Worm (Caenorhabditis elegans): Measurements from ENCODE around the gene srz-63.
A peak's percentile ranks its signal among the peaks of the same experiment; 100 is the strongest.

Gene srz-63

ce11 chrII:1246855-1247259 is 31.6 kb upstream of the srz-63 start (continued):
- TF ChIP-seq peb-1 (tag; optimal IDR thresholded peaks at IDR 0.05) (no peak), lin-13 (GFP tag; optimal IDR thresholded peaks at IDR 0.05) (peak; percentile 61)

- TF ChIP-seq F13H6.1 (tag; optimal IDR thresholded peaks at IDR 0.05), result no peak
- no peak for TF ChIP-seq C34F6.9 (tag; optimal IDR thresholded peaks at IDR 0.05)
- TF ChIP-seq mbf-1 (tag; optimal IDR thresholded peaks at IDR 0.05), result no peak
- no peak for TF ChIP-seq ceh-82 (tag; optimal IDR thresholded peaks at IDR 0.05)
- TF ChIP-seq sma-3 (GFP tag; optimal IDR thresholded peaks at IDR 0.05), result no peak
- TF ChIP-seq sma-9 (GFP tag; optimal IDR thresholded peaks at IDR 0.05), result no peak
- no peak for TF ChIP-seq sma-9 (tag; optimal IDR thresholded peaks at IDR 0.05)
- TF ChIP-seq elt-1 (tag; optimal IDR thresholded peaks at IDR 0.05), result no peak
- no peak for TF ChIP-seq dmd-4 (tag; optimal IDR thresholded peaks at IDR 0.05)
- no peak for TF ChIP-seq zag-1 (tag; optimal IDR thresholded peaks at IDR 0.05)
- no peak for TF ChIP-seq unc-62 (GFP tag; optimal IDR thresholded peaks at IDR 0.05)
- no peak for TF ChIP-seq mdl-1 (tag; optimal IDR thresholded peaks at IDR 0.05)
- no peak for TF ChIP-seq alr-1 (tag; optimal IDR thresholded peaks at IDR 0.05)
- TF ChIP-seq nhr-23 (tag; optimal IDR thresholded peaks at IDR 0.05), result no peak
- TF ChIP-seq nhr-25 (tag; optimal IDR thresholded peaks at IDR 0.05), result no peak
- TF ChIP-seq egl-27 (tag; optimal IDR thresholded peaks at IDR 0.05), result no peak
Measured at ce11 chrII:1252259-1252658, 26.2 kb upstream of the srz-63 start, which contains the start of gene lin-42. Gene lin-42 (minus strand): TSS chrII:1252359.

ce11 chrII:1255637-1256036 is 22.8 kb upstream of the srz-63 start, which contains the start of gene clec-119:
Gene clec-119 (plus strand): TSS chrII:1255937.
- TF ChIP-seq zag-1 (tag; optimal IDR thresholded peaks at IDR 0.05) (no peak), unc-55 (GFP tag; optimal IDR thresholded peaks at IDR 0.05) (no peak), crh-2 (tag; optimal IDR thresholded peaks at IDR 0.05) (no peak)

- TF ChIP-seq egl-27 (tag; optimal IDR thresholded peaks at IDR 0.05), result no peak
- TF ChIP-seq blmp-1 (tag; optimal IDR thresholded peaks at IDR 0.05; ENCODE audit: insufficient read depth), result no peak
Measured at ce11 chrII:1256742-1257141, 21.7 kb upstream of the srz-63 start.

ce11 chrII:1258634-1259033 is 19.8 kb upstream of the srz-63 start, which contains the start of gene clpr-2:
Gene clpr-2 (plus strand): TSS chrII:1258934.
- TF ChIP-seq mbf-1 (tag; optimal IDR thresholded peaks at IDR 0.05) (no peak), lin-11 (tag; optimal IDR thresholded peaks at IDR 0.05) (no peak), nhr-10 (tag; optimal IDR thresholded peaks at IDR 0.05) (no peak), ceh-16 (tag; optimal IDR thresholded peaks at IDR 0.05) (no peak), nhr-12 (tag; optimal IDR thresholded peaks at IDR 0.05) (no peak), F13H6.1 (tag; optimal IDR thresholded peaks at IDR 0.05) (no peak), C34F6.9 (tag; optimal IDR thresholded peaks at IDR 0.05) (no peak), egl-27 (tag; optimal IDR thresholded peaks at IDR 0.05) (no peak), fos-1 (tag; optimal IDR thresholded peaks at IDR 0.05) (no peak), nhr-129 (tag; optimal IDR thresholded peaks at IDR 0.05) (no peak), unc-62 (GFP tag; optimal IDR thresholded peaks at IDR 0.05) (no peak), peb-1 (tag; optimal IDR thresholded peaks at IDR 0.05) (no peak), sma-3 (GFP tag; optimal IDR thresholded peaks at IDR 0.05) (no peak), ztf-11 (tag; optimal IDR thresholded peaks at IDR 0.05) (no peak), aly-2 (tag; optimal IDR thresholded peaks at IDR 0.05) (no peak), sem-4 (tag; optimal IDR thresholded peaks at IDR 0.05) (no peak), ceh-82 (tag; optimal IDR thresholded peaks at IDR 0.05) (no peak), nhr-77 (tag; optimal IDR thresholded peaks at IDR 0.05) (no peak), skn-1 (tag; optimal IDR thresholded peaks at IDR 0.05) (no peak), nhr-25 (tag; optimal IDR thresholded peaks at IDR 0.05) (no peak)

- TF ChIP-seq lin-13 (GFP tag; optimal IDR thresholded peaks at IDR 0.05) (no peak), sma-9 (GFP tag; optimal IDR thresholded peaks at IDR 0.05) (no peak), sma-9 (tag; optimal IDR thresholded peaks at IDR 0.05) (no peak)
Measured at ce11 chrII:1266790-1267189, 11.7 kb upstream of the srz-63 start, which contains the start of gene oac-30. Gene oac-30 (minus strand): TSS chrII:1266890.

Measured in whole organism, L2 larva.